Fruit fly (Drosophila melanogaster) whole organism, larva: Measurements from ENCODE around the gene CG13926.

Experiments
- noc ChIP-seq: fragments of 200-800 bp; sonication (Bioruptor generic); optimal IDR thresholded peaks from 3 replicates; lab custom pipeline; 2019; ENCODE audit warnings: missing biosample characterization, mild to moderate bottlenecking, missing genetic modification characterization, moderate library complexity

CG13926 gene

dm6 chr3L:1618116-1618727 lies at the start of gene CG13926, which contains the start of the genes ABCB7 and CG33230:
TSS of gene CG13926 (minus strand) at chr3L:1618158.
TSS of gene ABCB7 (plus strand) at chr3L:1618414.
TSS of gene CG33230 (plus strand) at chr3L:1618414.
- TF ChIP-seq noc (tag; lab: Kevin White, UChicago) = peak; percentile 69

dm6 chr3L:1667423-1667822 lies 49.5 kb upstream of the CG13926 start:
- no peak for TF ChIP-seq noc (tag; lab: Kevin White, UChicago)

dm6 chr3L:1665544-1665943 lies 47.6 kb upstream of the CG13926 start:
- TF ChIP-seq noc (tag; lab: Kevin White, UChicago) = no peak

dm6 chr3L:1664876-1665275 lies 46.9 kb upstream of the CG13926 start, which contains the start of the genes Srrm234 and CG7974:
TSS of gene Srrm234 (minus strand) at chr3L:1665064.
TSS of gene CG7974 (plus strand) at chr3L:1665138.
- TF ChIP-seq noc (tag; lab: Kevin White, UChicago) = no peak

dm6 chr3L:1664205-1664604 lies 46.2 kb upstream of the CG13926 start:
- no peak for TF ChIP-seq noc (tag; lab: Kevin White, UChicago)

dm6 chr3L:1663531-1663930 lies 45.6 kb upstream of the CG13926 start:
- no peak for TF ChIP-seq noc (tag; lab: Kevin White, UChicago)

dm6 chr3L:1661738-1662370 lies 43.9 kb upstream of the CG13926 start:
- no peak for TF ChIP-seq noc (tag; lab: Kevin White, UChicago)

- no peak for TF ChIP-seq noc (tag; lab: Kevin White, UChicago)
These were observed 35.8 kb upstream of the CG13926 start for dm6 chr3L:1653752-1654151.

- no peak for TF ChIP-seq noc (tag; lab: Kevin White, UChicago)
These were observed 34.8 kb upstream of the CG13926 start, which contains the start of the genes CG7970 and Vta1 for dm6 chr3L:1652700-1653200. TSS of gene CG7970 (plus strand) at chr3L:1652750. TSS of gene Vta1 (minus strand) at chr3L:1652900.

dm6 chr3L:1649363-1649762 lies 31.4 kb upstream of the CG13926 start:
- no peak for TF ChIP-seq noc (tag; lab: Kevin White, UChicago)

dm6 chr3L:1648690-1649355 lies 30.9 kb upstream of the CG13926 start, which contains the start of gene CG13920:
TSS of gene CG13920 (plus strand) at chr3L:1648944.
- TF ChIP-seq noc (tag; lab: Kevin White, UChicago) = no peak

- TF ChIP-seq noc (tag; lab: Kevin White, UChicago) = no peak
These were observed 29.4 kb upstream of the CG13926 start, which contains the start of the genes CG17249 and Bro for dm6 chr3L:1647276-1647919. TSS of gene CG17249 (minus strand) at chr3L:1647464. TSS of gene Bro (plus strand) at chr3L:1647869.

dm6 chr3L:1644920-1645567 lies 27.1 kb upstream of the CG13926 start, which contains the start of the genes alphaCOP and CG13919:
TSS of gene alphaCOP (minus strand) at chr3L:1645199.
TSS of gene CG13919 (plus strand) at chr3L:1645467.
- TF ChIP-seq noc (tag; lab: Kevin White, UChicago) = peak; percentile 90

- no peak for TF ChIP-seq noc (tag; lab: Kevin White, UChicago)
These were observed 21.3 kb upstream of the CG13926 start, which contains the start of the genes Mettl2 and Bgb for dm6 chr3L:1639185-1639812. TSS of gene Mettl2 (minus strand) at chr3L:1639235. TSS of gene Bgb (plus strand) at chr3L:1639711.
